Fruit fly (Drosophila melanogaster) whole organism, pupa: Measurements from ENCODE around the gene Xe7.

ENCODE experiments used
- EcR ChIP-seq: fragments of 200-800 bp; sonication (Bioruptor generic); optimal IDR thresholded peaks from 3 replicates; lab custom pipeline; 2019; ENCODE audit warnings: missing biosample characterization, missing genetic modification characterization, mild to moderate bottlenecking, moderate library complexity, missing genetic modification reagents
- rn ChIP-seq: fragments of 200-800 bp; sonication (Bioruptor generic); IDR thresholded peaks from 2 replicates; pipeline ENCODE4 v1.3.6; 2022; ENCODE audit warnings: missing biosample characterization, missing genetic modification characterization

dm6 chr3R:5617923-5618623 is 51.1 kb downstream of the Xe7 start:
- TF ChIP-seq EcR (GFP tag; lab: Kevin White, UChicago) = no peak
- TF ChIP-seq rn (GFP tag; lab: Robert Waterston, UW) = no peak
